Worm (Caenorhabditis elegans) whole organism, young adult: ENCODE data around the gene ndub-2.

Experiments used
- C17E4.6 ChIP-seq: fragments of 200-800 bp; sonication (Bioruptor generic); IDR thresholded peaks from 2 replicates; pipeline ENCODE4 v1.3.6; 2022; ENCODE audit warnings: missing genetic modification reagents, missing genetic modification characterization, missing compliant biosample characterization
- D2030.7 ChIP-seq: fragments of 200-800 bp; sonication (Bioruptor generic); IDR thresholded peaks from 2 replicates; pipeline ENCODE4 v1.3.6; 2022; ENCODE audit warnings: missing genetic modification reagents, missing genetic modification characterization, missing compliant biosample characterization
- F33H1.4 ChIP-seq: fragments of 200-800 bp; sonication (Bioruptor generic); IDR thresholded peaks from 2 replicates; pipeline ENCODE4 v1.3.6; 2022; ENCODE audit warnings: missing genetic modification reagents, missing genetic modification characterization, missing compliant biosample characterization
- F37B4.10 ChIP-seq: fragments of 200-800 bp; sonication (Bioruptor generic); IDR thresholded peaks from 2 replicates; pipeline ENCODE4 v1.3.6; 2022; ENCODE audit warnings: missing genetic modification characterization, missing compliant biosample characterization
- F57C9.4 ChIP-seq: sonication (generic microtip); optimal IDR thresholded peaks from 2 replicates; lab custom pipeline; 2017; ENCODE audit warnings: mild to moderate bottlenecking, missing genetic modification characterization, missing compliant biosample characterization
- K11D2.4 ChIP-seq: fragments of 200-800 bp; sonication (Bioruptor generic); IDR thresholded peaks from 2 replicates; pipeline ENCODE4 v1.3.6; 2022; ENCODE audit warnings: missing genetic modification reagents, missing genetic modification characterization, missing compliant biosample characterization
- T07F8.4 ChIP-seq: sonication (generic microtip); optimal IDR thresholded peaks from 2 replicates; lab custom pipeline; 2016; ENCODE audit warnings: mild to moderate bottlenecking, missing genetic modification characterization, moderate library complexity, missing compliant biosample characterization
- Y56A3A.18 ChIP-seq: fragments of 200-800 bp; sonication (Bioruptor generic); IDR thresholded peaks from 2 replicates; pipeline ENCODE4 v1.3.6; 2022; ENCODE audit warnings: missing genetic modification reagents, missing genetic modification characterization, missing compliant biosample characterization
- ZK185.1 ChIP-seq: sonication (generic microtip); optimal IDR thresholded peaks from 2 replicates; lab custom pipeline; 2016; ENCODE audit warnings: mild to moderate bottlenecking, missing genetic modification characterization, missing compliant biosample characterization; ENCODE audit not compliant: poor library complexity, severe bottlenecking
- aptf-2 ChIP-seq: fragments of 200-800 bp; sonication (Bioruptor generic); conservative IDR thresholded peaks from 2 replicates; pipeline ENCODE4 v1.3.6; 2022; ENCODE audit warnings: missing genetic modification reagents, missing genetic modification characterization, missing compliant biosample characterization
- attf-5 ChIP-seq: fragments of 200-800 bp; sonication (Bioruptor generic); optimal IDR thresholded peaks from 2 replicates; lab custom pipeline; 2018; ENCODE audit warnings: mild to moderate bottlenecking, missing genetic modification characterization, missing compliant biosample characterization
- bed-2 ChIP-seq: fragments of 200-800 bp; sonication (Bioruptor generic); IDR thresholded peaks from 2 replicates; pipeline ENCODE4 v1.3.6; 2022; ENCODE audit warnings: missing genetic modification reagents, missing genetic modification characterization, missing compliant biosample characterization
- ccch-3 ChIP-seq: fragments of 200-800 bp; sonication (Bioruptor generic); optimal IDR thresholded peaks from 2 replicates; lab custom pipeline; 2018; ENCODE audit warnings: mild to moderate bottlenecking, missing genetic modification characterization, missing compliant biosample characterization
- cebp-1 ChIP-seq, 2 experiments: fragments of 200-800 bp in 1 of 2; sonication (Bioruptor generic) in 1 of 2; sonication (generic microtip) in 1 of 2; IDR thresholded peaks in 1 of 2; optimal IDR thresholded peaks in 1 of 2; 2 replicates each; pipeline versions ENCODE4 v1.3.6 to Lab custom; 2017 to 2022; ENCODE audit warnings: missing compliant biosample characterization in 2 of 2, missing genetic modification characterization in 2 of 2, mild to moderate bottlenecking in 1 of 2, missing genetic modification reagents in 1 of 2, moderate library complexity in 1 of 2
- ceh-100 ChIP-seq: fragments of 200-800 bp; sonication (Bioruptor generic); IDR thresholded peaks from 2 replicates; pipeline ENCODE4 v1.3.6; 2022; ENCODE audit warnings: missing genetic modification reagents, missing genetic modification characterization, missing compliant biosample characterization
- ceh-40 ChIP-seq: fragments of 200-800 bp; sonication (Bioruptor generic); IDR thresholded peaks from 2 replicates; pipeline ENCODE4 v1.3.6; 2022; ENCODE audit warnings: missing genetic modification characterization, missing compliant biosample characterization
- chd-7 ChIP-seq: sonication (generic microtip); optimal IDR thresholded peaks from 2 replicates; lab custom pipeline; 2016; ENCODE audit warnings: mild to moderate bottlenecking, missing genetic modification characterization, moderate library complexity, missing compliant biosample characterization
- dpff-1 ChIP-seq: sonication (generic microtip); optimal IDR thresholded peaks from 2 replicates; lab custom pipeline; 2017; ENCODE audit warnings: mild to moderate bottlenecking, missing genetic modification characterization, missing compliant biosample characterization
- dpl-1 ChIP-seq: fragments of 150-350 bp; optimal IDR thresholded peaks from 2 replicates; lab custom pipeline; 2014; ENCODE audit warnings: missing biosample characterization, missing genetic modification reagents, missing genetic modification characterization
- efl-1 ChIP-seq: fragments of 150-350 bp; optimal IDR thresholded peaks from 2 replicates; lab custom pipeline; 2014; ENCODE audit warnings: missing biosample characterization, missing genetic modification reagents, missing genetic modification characterization
- egl-18 ChIP-seq: fragments of 200-800 bp; sonication (Bioruptor generic); IDR thresholded peaks from 2 replicates; pipeline ENCODE4 v1.3.6; 2022; ENCODE audit warnings: missing genetic modification reagents, missing genetic modification characterization, missing compliant biosample characterization
- ets-4 ChIP-seq: fragments of 200-800 bp; sonication (Bioruptor generic); optimal IDR thresholded peaks from 2 replicates; lab custom pipeline; 2018; ENCODE audit warnings: mild to moderate bottlenecking, missing genetic modification characterization, missing compliant biosample characterization
- fkh-3 ChIP-seq: sonication (generic microtip); optimal IDR thresholded peaks from 2 replicates; lab custom pipeline; 2016; ENCODE audit warnings: mild to moderate bottlenecking, missing genetic modification characterization, missing compliant biosample characterization
- lin-26 ChIP-seq: fragments of 200-800 bp; sonication (Bioruptor generic); IDR thresholded peaks from 2 replicates; pipeline ENCODE4 v1.3.6; 2022; ENCODE audit warnings: missing genetic modification reagents, missing genetic modification characterization, missing compliant biosample characterization
- lin-40 ChIP-seq: sonication (generic microtip); optimal IDR thresholded peaks from 2 replicates; lab custom pipeline; 2016; ENCODE audit warnings: missing genetic modification characterization, mild to moderate bottlenecking, missing compliant biosample characterization, missing genotype, missing genetic modification reagents
- lsy-27 ChIP-seq: sonication (generic microtip); optimal IDR thresholded peaks from 2 replicates; lab custom pipeline; 2017; ENCODE audit warnings: missing genetic modification characterization, mild to moderate bottlenecking, missing compliant biosample characterization, antibody characterized with exemption, missing genotype, borderline replicate concordance; ENCODE audit not compliant: insufficient read depth
- madf-8 ChIP-seq: fragments of 200-800 bp; sonication (Bioruptor generic); conservative IDR thresholded peaks from 2 replicates; pipeline ENCODE4 v1.3.6; 2022; ENCODE audit warnings: missing genetic modification reagents, missing genetic modification characterization, missing compliant biosample characterization
- mes-4 ChIP-seq: sonication (generic microtip); optimal IDR thresholded peaks from 2 replicates; lab custom pipeline; 2016; ENCODE audit warnings: missing genotype, missing genetic modification characterization, missing compliant biosample characterization
- nfyb-1 ChIP-seq: fragments of 200-800 bp; sonication (Bioruptor generic); IDR thresholded peaks from 2 replicates; pipeline ENCODE4 v1.3.6; 2022; ENCODE audit warnings: missing genetic modification reagents, missing genetic modification characterization, missing compliant biosample characterization
- nhr-90 ChIP-seq: sonication (generic microtip); optimal IDR thresholded peaks from 2 replicates; lab custom pipeline; 2016; ENCODE audit warnings: missing genotype, mild to moderate bottlenecking, missing genetic modification characterization, missing compliant biosample characterization
- rec-8 ChIP-seq, 2 experiments: sonication (generic microtip); optimal IDR thresholded peaks; 2 replicates each; lab custom pipeline; 2016; ENCODE audit warnings: mild to moderate bottlenecking in 2 of 2, missing genetic modification characterization in 2 of 2, missing genetic modification reagents in 2 of 2, missing genotype in 2 of 2, missing biosample characterization in 1 of 2, missing compliant biosample characterization in 1 of 2, moderate library complexity in 1 of 2
- rpc-1 ChIP-seq, 2 experiments: fragments of 150-350 bp in 1 of 2; sonication (generic microtip) in 1 of 2; optimal IDR thresholded peaks; 2 replicates each; lab custom pipeline; 2014 to 2018; ENCODE audit warnings: missing biosample characterization in 1 of 2, missing genetic modification characterization in 1 of 2, missing genetic modification reagents in 1 of 2, missing genotype in 1 of 2
- snpc-1.1 ChIP-seq: sonication (generic microtip); optimal IDR thresholded peaks from 2 replicates; lab custom pipeline; 2017; ENCODE audit warnings: missing genetic modification characterization, mild to moderate bottlenecking, missing compliant biosample characterization, antibody characterized with exemption, moderate library complexity, missing genotype, missing genetic modification reagents; ENCODE audit not compliant: insufficient read depth
- snpc-4 ChIP-seq, 5 experiments: fragments of 150-350 bp in 1 of 5; sonication (generic microtip) in 4 of 5; optimal IDR thresholded peaks; 2 replicates each; lab custom pipeline; 2014 to 2018; ENCODE audit warnings: missing genetic modification characterization in 5 of 5, missing biosample characterization in 3 of 5, antibody characterized with exemption in 2 of 5, mild to moderate bottlenecking in 2 of 5, missing compliant biosample characterization in 2 of 5, missing genotype in 2 of 5, moderate library complexity in 2 of 5, missing genetic modification reagents in 1 of 5
- unc-130 ChIP-seq: sonication (generic microtip); optimal IDR thresholded peaks from 2 replicates; lab custom pipeline; 2016; ENCODE audit warnings: missing genetic modification reagents, missing genetic modification characterization, missing compliant biosample characterization
- unc-62 ChIP-seq: fragments of 150-350 bp; optimal IDR thresholded peaks from 2 replicates; lab custom pipeline; 2014; ENCODE audit warnings: missing biosample characterization, missing genetic modification reagents, missing genetic modification characterization
- xnd-1 ChIP-seq: sonication (generic microtip); optimal IDR thresholded peaks from 2 replicates; lab custom pipeline; 2016; ENCODE audit warnings: missing genotype, missing genetic modification reagents, missing genetic modification characterization, missing compliant biosample characterization
- zfh-2 ChIP-seq: fragments of 200-800 bp; sonication (Bioruptor generic); conservative IDR thresholded peaks from 2 replicates; pipeline ENCODE4 v1.3.6; 2022; ENCODE audit warnings: missing genetic modification reagents, missing genetic modification characterization, missing compliant biosample characterization
- ztf-18 ChIP-seq: sonication (generic microtip); optimal IDR thresholded peaks from 2 replicates; lab custom pipeline; 2016; ENCODE audit warnings: missing genotype, mild to moderate bottlenecking, missing genetic modification characterization, missing compliant biosample characterization
- ztf-26 ChIP-seq: sonication (generic microtip); optimal IDR thresholded peaks from 2 replicates; lab custom pipeline; 2017; ENCODE audit warnings: missing genetic modification characterization, missing compliant biosample characterization
- ztf-28 ChIP-seq: fragments of 200-800 bp; sonication (Bioruptor generic); IDR thresholded peaks from 2 replicates; pipeline ENCODE4 v1.3.6; 2022; ENCODE audit warnings: missing genetic modification reagents, missing genetic modification characterization, missing compliant biosample characterization
- ztf-3 ChIP-seq: fragments of 200-800 bp; sonication (Bioruptor generic); optimal IDR thresholded peaks from 2 replicates; lab custom pipeline; 2018; ENCODE audit warnings: mild to moderate bottlenecking, missing genetic modification characterization, missing compliant biosample characterization
- ztf-6 ChIP-seq: fragments of 200-800 bp; sonication (Bioruptor generic); IDR thresholded peaks from 2 replicates; pipeline ENCODE4 v1.3.6; 2022; ENCODE audit warnings: missing genetic modification reagents, missing genetic modification characterization, missing compliant biosample characterization

Gene ndub-2

DNA sequence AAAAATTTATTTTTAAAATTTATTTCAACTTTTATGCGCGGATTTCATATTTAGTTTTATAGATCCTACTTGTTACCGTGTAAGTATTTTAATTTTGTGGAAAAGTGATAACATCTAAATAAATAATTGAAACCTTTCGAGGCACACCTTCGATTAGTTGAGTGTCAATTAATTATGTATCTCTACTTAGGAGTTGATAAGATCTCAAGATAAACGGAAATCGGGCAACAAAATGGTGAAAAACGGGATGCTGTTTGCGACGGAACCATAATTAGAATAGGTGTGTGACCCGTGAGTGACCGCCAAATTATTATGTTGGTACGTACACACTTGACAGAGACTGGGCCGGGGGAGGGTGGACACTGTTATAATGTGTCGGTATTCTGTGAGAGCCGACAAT is 30.2 kb downstream of the ndub-2 start:
- TF ChIP-seq bed-2 (GFP tag; lab: Robert Waterston, UW) = no peak
- TF ChIP-seq rec-8 (tag; optimal IDR thresholded peaks at IDR 0.05; lab: Kevin White, UChicago) = no peak
- no peak for TF ChIP-seq nhr-90 (tag; lab: Kevin White, UChicago)
- TF ChIP-seq F57C9.4 (tag; lab: Kevin White, UChicago) = no peak
- TF ChIP-seq ztf-18 = no peak
- no peak for TF ChIP-seq ztf-28 (GFP tag; lab: Robert Waterston, UW)
- TF ChIP-seq C17E4.6 (GFP tag; lab: Robert Waterston, UW) = no peak
- TF ChIP-seq ets-4 (GFP tag; lab: Kevin White, UChicago) = no peak
- TF ChIP-seq chd-7 (tag; lab: Kevin White, UChicago) = no peak
- no peak for TF ChIP-seq ceh-100
- TF ChIP-seq K11D2.4 = no peak
- TF ChIP-seq zfh-2 (GFP tag; lab: Robert Waterston, UW) = no peak
- TF ChIP-seq unc-62 (GFP tag; lab: Kevin White, UChicago) = no peak
- TF ChIP-seq xnd-1 (tag; lab: Kevin White, UChicago) = no peak

DNA sequence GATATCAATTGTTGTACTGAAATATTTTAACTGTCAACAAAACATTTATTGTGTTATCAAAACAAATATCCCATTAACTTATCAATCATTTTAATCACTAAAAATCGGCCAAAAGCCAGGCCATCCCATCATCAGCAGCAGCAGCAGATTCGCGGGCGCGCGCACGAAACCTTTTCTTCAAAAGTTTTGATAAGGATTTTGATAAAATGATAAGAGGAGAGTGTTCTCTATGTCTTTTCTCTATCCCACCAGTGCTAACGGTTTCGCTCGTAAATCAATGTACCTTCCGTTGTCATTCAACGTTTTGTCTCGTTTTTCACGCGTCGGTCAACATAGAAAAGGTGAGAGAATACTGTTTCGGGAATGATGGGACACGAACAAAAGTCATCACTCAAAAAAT is 31.9 kb downstream of the ndub-2 start:
- no peak for TF ChIP-seq ccch-3 (GFP tag; lab: Kevin White, UChicago)
- no peak for TF ChIP-seq egl-18 (GFP tag; lab: Robert Waterston, UW)
- TF ChIP-seq T07F8.4 (tag; lab: Kevin White, UChicago) = no peak
- no peak for TF ChIP-seq efl-1 (GFP tag; lab: Kevin White, UChicago)
- TF ChIP-seq ztf-26 (tag; lab: Kevin White, UChicago) = no peak
- TF ChIP-seq unc-130 = no peak
- no peak for TF ChIP-seq fkh-3 (tag; lab: Kevin White, UChicago)
- TF ChIP-seq ets-4 (GFP tag; lab: Kevin White, UChicago) = no peak
- TF ChIP-seq lin-26 (GFP tag; lab: Robert Waterston, UW) = no peak
- no peak for TF ChIP-seq dpl-1
- TF ChIP-seq attf-5 = no peak
- TF ChIP-seq lin-40 (tag; lab: Kevin White, UChicago) = no peak
- TF ChIP-seq rpc-1 (optimal IDR thresholded peaks at IDR 0.05; lab: Kevin White, UChicago) = no peak
- TF ChIP-seq rpc-1 (tag; optimal IDR thresholded peaks at IDR 0.05; lab: Kevin White, UChicago) = no peak
- TF ChIP-seq snpc-1.1 = no peak
- TF ChIP-seq mes-4 (tag; lab: Kevin White, UChicago) = no peak
- TF ChIP-seq ztf-6 (GFP tag; lab: Robert Waterston, UW) = no peak
- no peak for TF ChIP-seq snpc-4 (GFP tag; optimal IDR thresholded peaks at IDR 0.05; lab: Kevin White, UChicago)
- no peak for TF ChIP-seq snpc-4 (tag; optimal IDR thresholded peaks at IDR 0.05; lab: Kevin White, UChicago)
- no peak for TF ChIP-seq F37B4.10 (GFP tag; lab: Robert Waterston, UW)
- TF ChIP-seq, all 124 proteins: peak for 0

DNA sequence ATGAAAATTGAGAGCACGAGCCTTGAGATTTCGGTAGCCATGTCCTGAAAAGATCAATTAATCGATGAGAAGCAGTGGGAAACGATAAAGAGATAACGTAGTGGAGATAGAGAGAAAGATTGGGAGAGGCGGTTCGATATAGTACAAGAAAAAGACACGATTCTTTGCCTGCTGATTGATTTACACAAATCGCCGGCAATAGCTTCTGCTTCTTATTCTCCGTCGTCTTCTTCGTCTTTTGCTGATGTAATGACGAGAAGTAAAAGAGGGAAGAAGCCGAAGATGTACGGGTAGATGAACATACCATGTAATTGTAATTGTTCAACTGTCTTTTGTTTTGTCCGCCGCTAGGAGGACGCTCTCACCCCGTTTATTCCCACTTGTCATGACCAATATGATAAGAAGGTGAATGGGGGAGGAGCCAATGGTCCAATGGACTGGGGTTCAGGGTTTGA is 33.1 kb downstream of the ndub-2 start, which contains the start of gene F37B12.1:
F37B12.1 (minus strand) TSS at position 51 of the 455 bp plus-strand sequence.
- 0 out of 2 replicates have a peak, but pooled peaks have one; percentile 44 for TF ChIP-seq F37B4.10 (GFP tag; lab: Robert Waterston, UW)
- no peak for TF ChIP-seq nfyb-1 (GFP tag; lab: Robert Waterston, UW)

DNA sequence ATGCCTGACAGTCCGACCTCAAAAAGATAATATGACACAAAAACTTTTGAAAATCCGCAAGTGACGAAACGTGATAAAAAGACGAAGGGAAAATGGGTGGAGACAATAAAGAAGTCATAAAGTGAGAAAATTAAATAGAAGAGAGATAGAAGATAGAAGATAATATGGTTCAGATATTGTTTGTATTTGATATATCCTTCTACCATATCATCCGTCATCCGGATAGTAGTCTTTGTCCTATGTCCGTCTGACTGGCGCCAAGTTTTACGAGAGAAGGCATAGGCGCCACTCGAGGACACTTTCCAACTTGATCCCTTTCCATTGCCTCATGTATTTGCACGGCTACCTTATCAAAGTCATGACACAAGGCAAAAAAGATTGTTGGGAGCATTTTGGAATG is 35.7 kb downstream of the ndub-2 start:
- TF ChIP-seq Y56A3A.18 (no peak), madf-8 (GFP tag; lab: Robert Waterston, UW) (no peak), D2030.7 (no peak), ZK185.1 (no peak), lin-26 (GFP tag; lab: Robert Waterston, UW) (no peak), aptf-2 (GFP tag; lab: Robert Waterston, UW) (no peak), snpc-4 (GFP tag; optimal IDR thresholded peaks at IDR 0.05; lab: Kevin White, UChicago) (no peak), snpc-4 (tag; optimal IDR thresholded peaks at IDR 0.05; lab: Kevin White, UChicago) (no peak), F33H1.4 (GFP tag; lab: Robert Waterston, UW) (no peak), fkh-3 (tag; lab: Kevin White, UChicago) (no peak), ztf-3 (GFP tag; lab: Kevin White, UChicago) (no peak), lsy-27 (tag; lab: Kevin White, UChicago) (no peak), dpff-1 (tag; lab: Kevin White, UChicago) (no peak), cebp-1 (GFP tag; IDR thresholded peaks at IDR 0.05; lab: Robert Waterston, UW) (no peak), cebp-1 (tag; optimal IDR thresholded peaks at IDR 0.05; lab: Kevin White, UChicago) (no peak), ceh-40 (GFP tag; lab: Robert Waterston, UW) (no peak)
